Worm (Caenorhabditis elegans): ENCODE measurements around the gene mex-6.

ce11 chrII:9507181-9507580 is 16.8 kb upstream of the mex-6 start, which contains the start of gene gcy-3:
- no peak for TF ChIP-seq unc-62 (GFP tag; optimal IDR thresholded peaks at IDR 0.05)
- TF ChIP-seq nhr-28 (tag; optimal IDR thresholded peaks at IDR 0.05), result no peak
- TF ChIP-seq nhr-237 (tag; optimal IDR thresholded peaks at IDR 0.05), result no peak
- TF ChIP-seq elt-3 (tag; optimal IDR thresholded peaks at IDR 0.05), result no peak

Measured in whole organism, mixed stage, embryonic.